Fruit fly (Drosophila melanogaster) S2 (cell line): ENCODE data around the gene Vsx2.
A peak's percentile ranks its signal among the peaks of the same experiment; 100 is the strongest.

Experiments
- CG8478 ChIP-seq: fragments of >200 bp; optimal IDR thresholded peaks from 2 replicates; lab custom pipeline; 2018
- CTCF ChIP-seq, 2 experiments: fragments of >200 bp; optimal IDR thresholded peaks; 2 replicates each; lab custom pipeline; 2018

The Vsx2 gene

DNA sequence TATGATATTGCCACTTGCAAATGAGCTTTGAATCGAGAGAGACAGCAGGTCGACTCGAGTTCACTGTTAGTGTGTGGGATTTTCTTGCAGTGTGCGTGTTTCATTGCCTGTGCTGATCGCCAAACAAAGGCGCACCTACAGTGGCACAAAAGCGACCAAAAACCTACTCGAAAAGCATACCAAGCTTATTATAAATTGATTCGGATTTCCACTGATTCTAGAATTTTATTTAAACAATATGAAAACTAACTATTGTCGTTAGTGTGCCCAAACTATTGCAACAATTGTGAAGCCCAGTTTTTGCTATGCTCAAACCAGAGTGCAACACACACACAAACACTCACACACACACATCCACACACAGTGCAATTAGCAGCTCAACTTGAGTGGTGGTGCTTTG lies 1.5 kb downstream of the Vsx2 start:
- no peak for TF ChIP-seq CG8478 (lab: Kevin White, UChicago)
- TF ChIP-seq CTCF (optimal IDR thresholded peaks at IDR 0.05; lab: Kevin White, UChicago), result no peak

- no peak for TF ChIP-seq CG8478 (lab: Kevin White, UChicago)
- no peak for TF ChIP-seq CTCF (optimal IDR thresholded peaks at IDR 0.05; lab: Kevin White, UChicago)
Observed at dm6 chrX:5553664-5554063, 6.3 kb downstream of the Vsx2 start.

DNA sequence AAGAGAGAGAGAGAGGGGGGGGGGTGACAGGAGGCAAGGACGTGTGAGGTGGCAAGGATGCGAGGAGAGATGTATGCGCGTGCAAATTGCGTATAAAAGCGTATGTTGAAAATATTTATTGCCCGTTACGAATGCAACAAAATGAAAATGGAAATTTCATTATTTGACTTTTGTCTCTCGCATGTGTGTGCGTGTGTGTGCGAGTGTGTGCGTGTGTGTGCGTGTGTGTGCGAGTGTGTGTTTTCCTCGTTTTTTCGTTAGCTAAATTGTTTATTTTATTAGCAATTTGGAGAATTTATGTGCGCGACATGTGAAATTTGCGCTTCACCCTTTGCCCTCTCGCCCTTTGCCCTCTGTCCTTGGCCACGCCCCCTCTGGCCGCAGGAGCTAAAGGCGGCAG lies 7.2 kb downstream of the Vsx2 start:
- no peak for TF ChIP-seq CTCF (optimal IDR thresholded peaks at IDR 0.05; lab: Kevin White, UChicago)
- TF ChIP-seq CG8478 (lab: Kevin White, UChicago), result no peak

DNA sequence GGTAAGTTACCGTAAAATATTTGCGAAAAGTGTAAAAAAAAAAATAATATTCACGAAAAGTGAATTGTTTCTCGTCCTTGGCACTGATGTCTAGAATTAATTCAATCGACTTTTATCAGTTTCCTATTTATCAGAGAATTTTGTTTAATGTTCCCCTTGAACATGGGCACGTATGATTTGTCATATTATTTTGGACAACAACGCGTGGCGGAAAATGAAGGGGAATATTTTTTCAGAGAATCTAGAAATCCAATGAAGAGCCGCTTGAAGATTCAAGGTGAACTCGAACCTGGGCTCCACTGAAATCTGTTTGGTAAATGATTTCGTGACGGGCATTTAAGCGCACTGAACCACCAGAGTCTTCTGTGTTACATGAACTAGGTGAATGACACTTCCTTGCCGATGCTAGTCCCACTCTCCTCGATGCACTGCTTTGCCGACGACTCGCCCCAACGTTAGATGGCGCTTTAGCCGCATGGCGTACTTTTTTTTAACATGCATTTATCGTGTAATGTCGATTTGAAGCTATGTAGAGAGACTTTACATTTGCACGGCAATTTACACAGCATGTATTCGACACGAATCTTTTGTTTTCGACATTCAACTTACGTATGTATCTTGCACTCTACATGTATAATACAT lies 35.6 kb downstream of the Vsx2 start:
- TF ChIP-seq CG8478 (lab: Kevin White, UChicago) (no peak), CTCF (optimal IDR thresholded peaks at IDR 0.05; lab: Kevin White, UChicago) (peak; percentile 98 to 100)

- TF ChIP-seq CG8478 (lab: Kevin White, UChicago), result no peak
- TF ChIP-seq CTCF (optimal IDR thresholded peaks at IDR 0.05; lab: Kevin White, UChicago), result no peak
Observed at dm6 chrX:5518196-5518595, 41.8 kb downstream of the Vsx2 start.

- TF ChIP-seq CTCF (optimal IDR thresholded peaks at IDR 0.05; lab: Kevin White, UChicago) (no peak), CG8478 (lab: Kevin White, UChicago) (no peak)
Observed at dm6 chrX:5516783-5517571, 43.0 kb downstream of the Vsx2 start.

- TF ChIP-seq CG8478 (lab: Kevin White, UChicago) (no peak), CTCF (optimal IDR thresholded peaks at IDR 0.05; lab: Kevin White, UChicago) (no peak)
Observed at dm6 chrX:5515903-5516658, 43.9 kb downstream of the Vsx2 start, which contains the start of gene CG12730. CG12730 (plus strand) TSS chrX:5516608.

DNA sequence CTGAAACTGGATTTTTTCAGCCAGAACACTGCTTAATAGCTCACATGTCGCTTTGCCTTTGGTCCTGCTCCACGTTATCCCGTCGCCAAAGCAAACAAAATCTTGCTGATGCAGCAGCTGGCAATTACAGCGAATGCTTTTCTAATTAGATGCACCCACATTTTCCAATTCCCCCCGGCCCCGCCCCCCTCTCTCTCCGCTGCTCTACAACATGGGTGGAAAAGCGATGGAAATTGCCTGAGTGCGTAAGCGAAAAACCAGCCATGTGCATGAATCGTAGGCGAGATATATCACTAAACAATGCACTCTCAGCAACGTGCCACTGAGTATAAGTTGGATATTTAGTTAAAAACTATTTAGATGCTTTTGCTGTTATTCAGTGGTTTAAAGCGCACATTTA lies 44.8 kb downstream of the Vsx2 start:
- no peak for TF ChIP-seq CTCF (optimal IDR thresholded peaks at IDR 0.05; lab: Kevin White, UChicago)
- TF ChIP-seq CG8478 (lab: Kevin White, UChicago), result no peak

DNA sequence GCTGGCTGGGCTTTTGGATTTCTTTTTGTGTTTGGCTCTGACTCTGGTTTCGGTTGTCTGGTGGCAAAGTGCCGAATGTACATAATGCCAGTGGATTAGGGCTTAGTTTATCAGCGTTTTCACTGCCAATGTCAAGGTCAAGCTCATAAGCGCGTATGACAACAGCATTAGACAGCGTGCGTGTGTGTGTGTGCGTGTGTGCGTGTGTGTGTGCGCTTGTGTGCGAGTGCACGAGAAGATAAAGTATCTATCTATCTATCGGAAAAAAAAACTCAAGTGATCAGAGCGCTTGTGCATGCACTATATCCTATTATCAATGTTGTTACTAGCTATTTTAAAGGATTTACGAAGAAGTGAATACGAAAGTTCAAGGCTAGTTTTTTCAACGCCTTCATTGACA lies 48.8 kb downstream of the Vsx2 start:
- TF ChIP-seq CG8478 (lab: Kevin White, UChicago), result no peak

dm6 chrX:5503916-5504315 lies 56.1 kb downstream of the Vsx2 start:
- TF ChIP-seq CTCF (optimal IDR thresholded peaks at IDR 0.05; lab: Kevin White, UChicago) (no peak), CG8478 (lab: Kevin White, UChicago) (no peak)

- TF ChIP-seq CTCF (optimal IDR thresholded peaks at IDR 0.05; lab: Kevin White, UChicago), result no peak
- TF ChIP-seq CG8478 (lab: Kevin White, UChicago), result no peak
Observed at dm6 chrX:5501129-5501528, 58.9 kb downstream of the Vsx2 start, which contains the start of the genes CG32762 and CG4151. CG32762 (minus strand) TSS chrX:5501229. CG4151 (plus strand) TSS chrX:5501476.

dm6 chrX:5496727-5497126 lies 63.3 kb downstream of the Vsx2 start:
- no peak for TF ChIP-seq CG8478 (lab: Kevin White, UChicago)
- no peak for TF ChIP-seq CTCF (optimal IDR thresholded peaks at IDR 0.05; lab: Kevin White, UChicago)

dm6 chrX:5495901-5496300 lies 64.1 kb downstream of the Vsx2 start, which contains the start of gene frma:
frma (minus strand) TSS chrX:5496052.
- TF ChIP-seq CTCF (optimal IDR thresholded peaks at IDR 0.05; lab: Kevin White, UChicago) (no peak), CG8478 (lab: Kevin White, UChicago) (no peak)

dm6 chrX:5487381-5487780 lies 72.6 kb downstream of the Vsx2 start:
- TF ChIP-seq CTCF (optimal IDR thresholded peaks at IDR 0.05; lab: Kevin White, UChicago) (no peak), CG8478 (lab: Kevin White, UChicago) (no peak)

- TF ChIP-seq CG8478 (lab: Kevin White, UChicago) (no peak), CTCF (optimal IDR thresholded peaks at IDR 0.05; lab: Kevin White, UChicago) (no peak)
Observed at dm6 chrX:5485903-5486302, 74.1 kb downstream of the Vsx2 start.
